Fruit fly (Drosophila melanogaster): Measurements from ENCODE around the gene atms.
A peak's percentile ranks its signal among the peaks of the same experiment; 100 is the strongest.

Gene atms

dm6 chr3R:4809944-4810653 is 60.3 kb downstream of the atms start (continued):
- TF ChIP-seq HmgZ (tag; optimal IDR thresholded peaks at IDR 0.05) (no peak), CG11456 (GFP tag; IDR thresholded peaks at IDR 0.05) (no peak), CG6791 (GFP tag; IDR thresholded peaks at IDR 0.05; ENCODE audit: partially characterized antibody) (peak; percentile 14; the same call in 1 of the 3 replicates), Adf1 (GFP tag; IDR thresholded peaks at IDR 0.05) (peak; percentile 25; the same call in 1 of the 2 replicates), B-H1 (GFP tag; IDR thresholded peaks at IDR 0.05) (no peak), CG34224 (GFP tag; IDR thresholded peaks at IDR 0.05; ENCODE audit: partially characterized antibody) (0 out of 3 replicates have a peak, but pooled peaks have one; percentile 25), CG11085 (GFP tag; IDR thresholded peaks at IDR 0.05) (no peak), pan (optimal IDR thresholded peaks at IDR 0.05) (no peak), pan (GFP tag; optimal IDR thresholded peaks at IDR 0.05 in 1 of 2, IDR thresholded peaks at IDR 0.05 in 1 of 2) (peak in 1 of 2 experiments; percentile 10), crp (GFP tag; optimal IDR thresholded peaks at IDR 0.05) (peak in 1 of 2 experiments; percentile 20), hbn (GFP tag; IDR thresholded peaks at IDR 0.05; ENCODE audit: partially characterized antibody) (no peak), CG8765 (GFP tag; IDR thresholded peaks at IDR 0.05) (no peak), corto (GFP tag; optimal IDR thresholded peaks at IDR 0.05) (no peak), TFAM (GFP tag; optimal IDR thresholded peaks at IDR 0.05) (no peak), CG2199 (GFP tag; IDR thresholded peaks at IDR 0.05) (0 out of 3 replicates have a peak, but pooled peaks have one; percentile 49), CG11695 (GFP tag; IDR thresholded peaks at IDR 0.05) (no peak), NFAT (GFP tag; IDR thresholded peaks at IDR 0.05) (no peak; the same call in 1 of the 2 replicates), Dll (GFP tag; IDR thresholded peaks at IDR 0.05; ENCODE audit: partially characterized antibody) (0 out of 4 replicates have a peak, but pooled peaks have one; percentile 18), gro (GFP tag; optimal IDR thresholded peaks at IDR 0.05) (no peak), Ada2b (GFP tag; IDR thresholded peaks at IDR 0.05) (no peak), CG12299 (tag; optimal IDR thresholded peaks at IDR 0.05) (no peak), Hey (tag; optimal IDR thresholded peaks at IDR 0.05) (no peak), Rfx (GFP tag; IDR thresholded peaks at IDR 0.05) (0 out of 2 replicates have a peak, but pooled peaks have one; percentile 20), gce (GFP tag; IDR thresholded peaks at IDR 0.05) (peak; percentile 14; the same call in 1 of the 3 replicates), hkb (optimal IDR thresholded peaks at IDR 0.05) (no peak), hkb (GFP tag; IDR thresholded peaks at IDR 0.05) (no peak), CG33213 (GFP tag; optimal IDR thresholded peaks at IDR 0.05) (no peak), sens-2 (GFP tag; IDR thresholded peaks at IDR 0.05) (no peak), sd (tag; optimal IDR thresholded peaks at IDR 0.05) (peak; percentile 27), nom (GFP tag; optimal IDR thresholded peaks at IDR 0.05) (peak; percentile 82), CG6654 (GFP tag; optimal IDR thresholded peaks at IDR 0.05) (no peak), CG17385 (GFP tag; optimal IDR thresholded peaks at IDR 0.05) (peak; percentile 30), ATbp (GFP tag; optimal IDR thresholded peaks at IDR 0.05) (no peak), CrebB (tag; optimal IDR thresholded peaks at IDR 0.05) (peak; percentile 23), lola (GFP tag; optimal IDR thresholded peaks at IDR 0.05) (no peak)

dm6 chr3R:4811124-4811935 is 61.5 kb downstream of the atms start, which contains the start of gene Gmppb:
Gene Gmppb, plus strand, starts transcription at chr3R:4811444.
- TF ChIP-seq CG5953 (GFP tag; IDR thresholded peaks at IDR 0.05) (no peak), Max (GFP tag; optimal IDR thresholded peaks at IDR 0.05) (no peak), Nf-YC (tag; optimal IDR thresholded peaks at IDR 0.05) (no peak), ap (GFP tag; IDR thresholded peaks at IDR 0.05) (no peak), wek (GFP tag; optimal IDR thresholded peaks at IDR 0.05) (no peak), cas (GFP tag; IDR thresholded peaks at IDR 0.05) (no peak), Hr39 (optimal IDR thresholded peaks at IDR 0.05) (no peak), Blimp-1 (GFP tag; optimal IDR thresholded peaks at IDR 0.05) (peak; percentile 92), chinmo (GFP tag; IDR thresholded peaks at IDR 0.05; ENCODE audit: partially characterized antibody) (0 out of 4 replicates have a peak, but pooled peaks have one; percentile 9), CG2889 (GFP tag; IDR thresholded peaks at IDR 0.05) (no peak), Ptx1 (GFP tag; IDR thresholded peaks at IDR 0.05) (no peak), ham (GFP tag; IDR thresholded peaks at IDR 0.05) (no peak), knrl (GFP tag; IDR thresholded peaks at IDR 0.05; ENCODE audit: partially characterized antibody) (no peak), Sry-δ (GFP tag; optimal IDR thresholded peaks at IDR 0.05) (no peak), cg (GFP tag; optimal IDR thresholded peaks at IDR 0.05) (peak; percentile 78)
